Worm (Caenorhabditis elegans): ENCODE data around the gene crn-7.
A peak's percentile ranks its signal among the peaks of the same experiment; 100 is the strongest.

The crn-7 gene

DNA sequence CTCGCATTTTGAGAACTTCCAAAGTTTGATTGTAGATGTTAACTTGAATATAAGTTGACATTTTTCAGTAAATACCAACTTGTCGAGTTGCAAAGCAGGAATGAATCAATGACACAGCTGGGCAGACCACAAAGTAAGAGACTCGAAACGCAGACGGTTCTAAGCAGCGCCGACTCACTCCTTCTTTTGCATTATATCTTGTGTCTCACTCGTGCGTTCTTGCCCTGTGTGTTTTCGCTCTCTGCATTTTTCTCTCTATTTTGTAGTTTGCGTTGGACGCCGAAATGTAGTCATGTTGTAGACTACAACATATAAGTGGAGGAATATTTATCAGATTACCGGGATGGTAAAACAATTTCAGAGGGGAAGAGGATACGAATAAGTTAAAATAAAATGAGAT is 25.5 kb upstream of the crn-7 start, which contains the start of gene C02F5.12 (continued):
- no peak for TF ChIP-seq ceh-44 (GFP tag; IDR thresholded peaks at IDR 0.05)
- TF ChIP-seq nhr-48 (tag; optimal IDR thresholded peaks at IDR 0.05) = peak; percentile 9
- no peak for TF ChIP-seq zfp-3 (GFP tag; conservative IDR thresholded peaks at IDR 0.05)
- TF ChIP-seq F44E2.7 (GFP tag; IDR thresholded peaks at IDR 0.05) = no peak
- TF ChIP-seq lir-3 (tag; optimal IDR thresholded peaks at IDR 0.05) = no peak
- no peak for TF ChIP-seq ceh-20 (GFP tag; IDR thresholded peaks at IDR 0.05)
- TF ChIP-seq hlh-11 (tag; optimal IDR thresholded peaks at IDR 0.05) = peak; percentile 64
- TF ChIP-seq pha-4 (GFP tag; IDR thresholded peaks at IDR 0.05) = no peak
- no peak for TF ChIP-seq pha-4 (tag; optimal IDR thresholded peaks at IDR 0.05)
- no peak for TF ChIP-seq R02D3.7 (tag; optimal IDR thresholded peaks at IDR 0.05)
- TF ChIP-seq F26F4.8 (GFP tag; conservative IDR thresholded peaks at IDR 0.05) = no peak
- no peak for TF ChIP-seq ztf-7 (tag; optimal IDR thresholded peaks at IDR 0.05)
- no peak for TF ChIP-seq ZK337.2 (GFP tag; IDR thresholded peaks at IDR 0.05)
- no peak for TF ChIP-seq Y5F2A.4 (GFP tag; optimal IDR thresholded peaks at IDR 0.05)
- TF ChIP-seq mdl-1 (tag; optimal IDR thresholded peaks at IDR 0.05) = no peak
- TF ChIP-seq cey-2 (tag; optimal IDR thresholded peaks at IDR 0.05; ENCODE audit: borderline replicate concordance, insufficient read depth) = no peak
- TF ChIP-seq ceh-62 (tag; optimal IDR thresholded peaks at IDR 0.05) = no peak
- no peak for TF ChIP-seq unc-130 (GFP tag; optimal IDR thresholded peaks at IDR 0.05)
- no peak for TF ChIP-seq ceh-82 (tag; optimal IDR thresholded peaks at IDR 0.05)
- no peak for TF ChIP-seq Y48G9A.11 (GFP tag; IDR thresholded peaks at IDR 0.05)
- no peak for TF ChIP-seq madf-9 (GFP tag; conservative IDR thresholded peaks at IDR 0.05)
- TF ChIP-seq daf-19 (GFP tag; conservative IDR thresholded peaks at IDR 0.05) = no peak
- no peak for TF ChIP-seq Y75B8A.6 (GFP tag; IDR thresholded peaks at IDR 0.05)
- no peak for TF ChIP-seq T26A8.4 (GFP tag; IDR thresholded peaks at IDR 0.05)
- peak; percentile 48 for TF ChIP-seq nhr-11 (tag; optimal IDR thresholded peaks at IDR 0.05)
- TF ChIP-seq mxl-3 (GFP tag; optimal IDR thresholded peaks at IDR 0.05) = no peak
- TF ChIP-seq nhr-41 (GFP tag; IDR thresholded peaks at IDR 0.05) = no peak
- TF ChIP-seq aha-1 (tag) = no peak
- TF ChIP-seq T20F7.1 (GFP tag; optimal IDR thresholded peaks at IDR 0.05) = peak; percentile 20
- TF ChIP-seq lin-15B (tag; optimal IDR thresholded peaks at IDR 0.05) = no peak
- no peak for TF ChIP-seq duxl-1 (tag; optimal IDR thresholded peaks at IDR 0.05; ENCODE audit: poor library complexity)
- TF ChIP-seq skn-1 (tag; optimal IDR thresholded peaks at IDR 0.05) = no peak
- peak; percentile 79 for TF ChIP-seq hlh-30 (tag; optimal IDR thresholded peaks at IDR 0.05; ENCODE audit: insufficient read depth)
- no peak for TF ChIP-seq dpl-1 (GFP tag; optimal IDR thresholded peaks at IDR 0.05)
- TF ChIP-seq unc-39 (tag; optimal IDR thresholded peaks at IDR 0.05) = no peak
- no peak for TF ChIP-seq unc-62 (GFP tag; optimal IDR thresholded peaks at IDR 0.05 in 1 of 2)
- TF ChIP-seq unc-62 (tag; optimal IDR thresholded peaks at IDR 0.05) = no peak
- TF ChIP-seq fkh-10 (GFP tag; optimal IDR thresholded peaks at IDR 0.05) = no peak
- no peak for TF ChIP-seq nhr-77 (tag; optimal IDR thresholded peaks at IDR 0.05)
- no peak for TF ChIP-seq daf-16 (GFP tag; optimal IDR thresholded peaks at IDR 0.05)
- peak; percentile 39 for TF ChIP-seq daf-16 (tag; optimal IDR thresholded peaks at IDR 0.05)
- TF ChIP-seq saeg-2 (GFP tag; IDR thresholded peaks at IDR 0.05) = no peak
- TF ChIP-seq lin-29 (GFP tag; IDR thresholded peaks at IDR 0.05) = no peak
- no peak for TF ChIP-seq ceh-32 (tag; optimal IDR thresholded peaks at IDR 0.05; ENCODE audit: poor library complexity)
- TF ChIP-seq php-3 (GFP tag; IDR thresholded peaks at IDR 0.05) = no peak
- no peak for TF ChIP-seq daf-8 (GFP tag; IDR thresholded peaks at IDR 0.05)
- TF ChIP-seq lin-1 (GFP tag; IDR thresholded peaks at IDR 0.05) = no peak
- TF ChIP-seq nhr-237 (tag; optimal IDR thresholded peaks at IDR 0.05) = no peak
- peak in 1 of 2 experiments; percentile 53 for TF ChIP-seq lsy-2 (tag; optimal IDR thresholded peaks at IDR 0.05)
- TF ChIP-seq zip-2 (tag; optimal IDR thresholded peaks at IDR 0.05) = no peak
- no peak for TF ChIP-seq D1046.2 (GFP tag; IDR thresholded peaks at IDR 0.05)
- TF ChIP-seq nhr-76 (tag; optimal IDR thresholded peaks at IDR 0.05) = no peak
- TF ChIP-seq tra-1 (GFP tag; IDR thresholded peaks at IDR 0.05) = no peak

All from whole organism, L4 larva.